Fruit fly (Drosophila melanogaster) whole organism, prepupa: ENCODE data around the gene Takl2.
A peak's percentile ranks its signal among the peaks of the same experiment; 100 is the strongest.

Source experiments
- Blimp-1 ChIP-seq: fragments of 200-800 bp; sonication (Bioruptor generic); optimal IDR thresholded peaks from 3 replicates; lab custom pipeline; 2017; ENCODE audit warnings: missing biosample characterization, missing genetic modification characterization, mild to moderate bottlenecking, moderate library complexity, missing genetic modification reagents
- CG11294 ChIP-seq: fragments of 200-800 bp; sonication (Bioruptor generic); IDR thresholded peaks from 2 replicates; pipeline ENCODE4 v1.3.6; 2022; ENCODE audit warnings: missing biosample characterization, missing genetic modification characterization
- CG11762 ChIP-seq: fragments of 200-800 bp; sonication (Bioruptor generic); optimal IDR thresholded peaks from 3 replicates; lab custom pipeline; 2016; ENCODE audit warnings: missing biosample characterization, missing genetic modification characterization; ENCODE audit not compliant: insufficient read depth
- CG11902 ChIP-seq: fragments of 200-800 bp; sonication (Bioruptor generic); optimal IDR thresholded peaks from 3 replicates; lab custom pipeline; 2016; ENCODE audit warnings: missing biosample characterization, missing genetic modification characterization
- CG15336 ChIP-seq: fragments of 200-800 bp; sonication (Bioruptor generic); IDR thresholded peaks from 2 replicates; pipeline ENCODE4 v1.3.6; 2022; ENCODE audit warnings: missing biosample characterization, missing genetic modification characterization
- CG16779 ChIP-seq: fragments of 200-800 bp; sonication (Bioruptor generic); optimal IDR thresholded peaks from 3 replicates; lab custom pipeline; 2017; ENCODE audit warnings: missing biosample characterization, mild to moderate bottlenecking, missing genetic modification characterization
- CG3032 ChIP-seq: fragments of 200-800 bp; optimal IDR thresholded peaks from 2 replicates; lab custom pipeline; 2019; ENCODE audit warnings: missing biosample characterization, mild to moderate bottlenecking, missing genetic modification characterization, moderate library complexity
- CG31627 ChIP-seq: fragments of 200-800 bp; sonication (Bioruptor generic); optimal IDR thresholded peaks from 3 replicates; lab custom pipeline; 2016; ENCODE audit warnings: missing biosample characterization, missing genetic modification characterization
- CG34406 ChIP-seq: fragments of 200-800 bp; sonication (Bioruptor generic); optimal IDR thresholded peaks from 3 replicates; lab custom pipeline; 2016; ENCODE audit warnings: missing biosample characterization, missing genetic modification characterization
- CG6163 ChIP-seq: fragments of 200-800 bp; sonication (Bioruptor generic); IDR thresholded peaks from 3 replicates; pipeline ENCODE4 v1.3.6; 2022; ENCODE audit warnings: missing biosample characterization, missing genetic modification characterization
- CG6276 ChIP-seq: fragments of 200-800 bp; sonication (Bioruptor generic); optimal IDR thresholded peaks from 2 replicates; lab custom pipeline; 2017; ENCODE audit warnings: missing biosample characterization, mild to moderate bottlenecking, missing genetic modification characterization
- CG6808 ChIP-seq: fragments of 200-800 bp; sonication (Bioruptor generic); optimal IDR thresholded peaks from 3 replicates; lab custom pipeline; 2017; ENCODE audit warnings: missing biosample characterization, missing genetic modification characterization, mild to moderate bottlenecking, moderate library complexity, missing genetic modification reagents
- CG7368 ChIP-seq: fragments of 200-800 bp; sonication (Bioruptor generic); optimal IDR thresholded peaks from 3 replicates; lab custom pipeline; 2016; ENCODE audit warnings: missing biosample characterization, missing genetic modification characterization
- CG8119 ChIP-seq: fragments of 200-800 bp; sonication (Bioruptor generic); IDR thresholded peaks from 3 replicates; pipeline ENCODE4 v1.3.6; 2022; ENCODE audit warnings: missing biosample characterization, missing genetic modification characterization
- CG8632 ChIP-seq: fragments of 200-800 bp; sonication (Bioruptor generic); optimal IDR thresholded peaks from 3 replicates; lab custom pipeline; 2016; ENCODE audit warnings: missing biosample characterization, missing genetic modification characterization
- CG9139 ChIP-seq: fragments of 200-800 bp; sonication (Bioruptor generic); optimal IDR thresholded peaks from 3 replicates; lab custom pipeline; 2017; ENCODE audit warnings: missing biosample characterization, mild to moderate bottlenecking, missing genetic modification characterization
- Eip75B ChIP-seq: fragments of 200-800 bp; sonication (Bioruptor generic); optimal IDR thresholded peaks from 3 replicates; lab custom pipeline; 2016; ENCODE audit warnings: missing biosample characterization, missing genetic modification characterization
- Eip78C ChIP-seq: fragments of 200-800 bp; sonication (Bioruptor generic); peaks from one replicate; lab custom pipeline; 2016; ENCODE audit warnings: missing biosample characterization, missing genetic modification characterization
- Eip93F ChIP-seq: fragments of 200-800 bp; sonication (Bioruptor generic); optimal IDR thresholded peaks from 2 replicates; lab custom pipeline; 2016; ENCODE audit warnings: missing biosample characterization, mild to moderate bottlenecking, missing genetic modification characterization
- Ets96B ChIP-seq: fragments of 200-800 bp; optimal IDR thresholded peaks from 2 replicates; lab custom pipeline; 2019; ENCODE audit warnings: missing biosample characterization, mild to moderate bottlenecking, missing genetic modification characterization, moderate library complexity
- Gug ChIP-seq: fragments of 200-800 bp; sonication (Bioruptor generic); IDR thresholded peaks from 2 replicates; pipeline ENCODE4 v1.3.6; 2022; ENCODE audit warnings: missing biosample characterization, missing genetic modification characterization
- Hr4 ChIP-seq: fragments of 200-800 bp; sonication (Bioruptor generic); optimal IDR thresholded peaks from 3 replicates; lab custom pipeline; 2016; ENCODE audit warnings: missing biosample characterization, missing genetic modification characterization
- Lpt ChIP-seq: fragments of 200-800 bp; sonication (Bioruptor generic); optimal IDR thresholded peaks from 3 replicates; lab custom pipeline; 2016; ENCODE audit warnings: missing biosample characterization, missing genetic modification characterization
- OdsH ChIP-seq: fragments of 200-800 bp; sonication (Bioruptor generic); optimal IDR thresholded peaks from 3 replicates; lab custom pipeline; 2016; ENCODE audit warnings: missing biosample characterization, missing genetic modification characterization
- Sox102F ChIP-seq: fragments of 200-800 bp; sonication (Bioruptor generic); optimal IDR thresholded peaks from 2 replicates; lab custom pipeline; 2016; ENCODE audit warnings: missing biosample characterization, mild to moderate bottlenecking, missing genetic modification characterization
- Sox14 ChIP-seq: fragments of 200-800 bp; sonication (Bioruptor generic); optimal IDR thresholded peaks from 3 replicates; lab custom pipeline; 2016; ENCODE audit warnings: missing biosample characterization, missing genetic modification characterization
- Sox15 ChIP-seq: fragments of 200-800 bp; sonication (Bioruptor generic); optimal IDR thresholded peaks from 3 replicates; lab custom pipeline; 2016; ENCODE audit warnings: missing biosample characterization, missing genetic modification characterization
- acj6 ChIP-seq: fragments of 200-800 bp; sonication (Bioruptor generic); optimal IDR thresholded peaks from 3 replicates; lab custom pipeline; 2016; ENCODE audit warnings: missing biosample characterization, missing genetic modification characterization
- dac ChIP-seq: fragments of 200-800 bp; sonication (Bioruptor generic); optimal IDR thresholded peaks from 2 replicates; lab custom pipeline; 2017; ENCODE audit warnings: missing biosample characterization, mild to moderate bottlenecking, missing genetic modification characterization
- dsx ChIP-seq: fragments of 200-800 bp; optimal IDR thresholded peaks from 3 replicates; lab custom pipeline; 2019; ENCODE audit warnings: missing biosample characterization, mild to moderate bottlenecking, missing genetic modification characterization, moderate library complexity; ENCODE audit not compliant: poor library complexity, severe bottlenecking
- eg ChIP-seq: fragments of 200-800 bp; sonication (Bioruptor generic); IDR thresholded peaks from 3 replicates; pipeline ENCODE4 v1.3.6; 2022; ENCODE audit warnings: missing biosample characterization, missing genetic modification characterization
- fd59A ChIP-seq: fragments of 200-800 bp; sonication (Bioruptor generic); optimal IDR thresholded peaks from 2 replicates; lab custom pipeline; 2017; ENCODE audit warnings: missing biosample characterization, mild to moderate bottlenecking, missing genetic modification characterization, missing genetic modification reagents
- fd85E ChIP-seq: fragments of 200-800 bp; sonication (Bioruptor generic); optimal IDR thresholded peaks from 3 replicates; lab custom pipeline; 2016; ENCODE audit warnings: missing biosample characterization, missing genetic modification characterization
- fkh ChIP-seq: fragments of 200-800 bp; sonication (Bioruptor generic); optimal IDR thresholded peaks from 3 replicates; lab custom pipeline; 2017; ENCODE audit warnings: missing biosample characterization, mild to moderate bottlenecking, missing genetic modification characterization, moderate library complexity
- lz ChIP-seq: fragments of 200-800 bp; sonication (Bioruptor generic); optimal IDR thresholded peaks from 3 replicates; lab custom pipeline; 2016; ENCODE audit warnings: missing biosample characterization, missing genetic modification characterization
- pdm3 ChIP-seq: fragments of 200-800 bp; sonication (Bioruptor generic); optimal IDR thresholded peaks from 3 replicates; lab custom pipeline; 2016; ENCODE audit warnings: missing biosample characterization, missing genetic modification characterization
- spab ChIP-seq: fragments of 200-800 bp; sonication (Bioruptor generic); optimal IDR thresholded peaks from 2 replicates; lab custom pipeline; 2017; ENCODE audit warnings: missing biosample characterization, mild to moderate bottlenecking, missing genetic modification characterization, missing genetic modification reagents
- ss ChIP-seq, 2 experiments: fragments of 200-800 bp; sonication (Bioruptor generic); optimal IDR thresholded peaks; 2 replicates in 1 of 2; 3 replicates in 1 of 2; lab custom pipeline; 2017 to 2018; ENCODE audit warnings: mild to moderate bottlenecking in 2 of 2, missing biosample characterization in 2 of 2, missing genetic modification characterization in 2 of 2, moderate library complexity in 1 of 2
- svp ChIP-seq: fragments of 200-800 bp; sonication (Bioruptor generic); peaks from one replicate; lab custom pipeline; 2016; ENCODE audit warnings: missing biosample characterization, missing genetic modification characterization
- topi ChIP-seq: fragments of 200-800 bp; sonication (Bioruptor generic); optimal IDR thresholded peaks from 3 replicates; lab custom pipeline; 2016; ENCODE audit warnings: missing biosample characterization, missing genetic modification characterization

Takl2 gene

DNA sequence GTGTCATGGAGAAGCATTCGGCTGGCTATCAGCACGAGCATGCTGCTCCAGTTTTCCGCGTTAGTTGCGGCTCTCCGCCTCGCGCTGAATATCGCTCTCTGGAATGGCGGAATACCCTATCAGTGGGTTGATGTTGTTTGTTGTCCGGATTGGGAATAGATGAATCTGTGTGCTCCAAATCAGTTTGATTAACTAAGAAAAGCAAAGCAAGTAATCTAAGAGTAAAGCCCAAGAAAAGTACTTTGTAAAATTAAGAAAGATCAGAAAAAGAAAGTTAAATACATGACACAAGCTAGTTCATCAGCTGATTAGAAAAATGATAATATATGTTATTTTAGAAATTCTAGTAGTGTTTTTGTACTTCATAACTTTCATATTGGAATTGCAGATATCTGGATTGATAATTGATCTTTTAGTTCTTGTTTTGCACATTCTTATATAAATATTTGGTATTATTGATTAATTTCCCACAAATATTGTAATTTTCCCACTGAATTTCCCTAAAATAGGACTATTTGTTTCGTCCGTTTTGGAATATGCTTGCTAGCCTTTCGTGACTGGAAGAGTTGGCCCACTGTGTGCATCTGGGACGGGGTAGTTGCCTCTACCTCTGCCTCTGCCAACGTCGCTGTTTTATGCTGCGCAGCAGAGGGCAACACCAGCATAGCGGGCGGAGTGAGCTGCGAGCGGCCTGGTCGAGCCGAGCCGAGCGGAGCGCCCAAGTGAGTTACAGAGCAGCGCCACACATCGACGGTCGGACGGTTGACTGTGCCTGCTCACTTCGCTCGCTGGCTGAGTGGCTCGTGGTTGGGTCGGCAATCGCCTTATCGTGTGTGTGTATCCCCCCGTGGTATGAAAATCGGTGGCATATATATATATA is 20.5 kb upstream of the Takl2 start (continued):
- TF ChIP-seq CG3032 (tag; lab: Kevin White, UChicago) (no peak), svp (GFP tag; lab: Kevin White, UChicago) (peak; percentile 68), CG6276 (GFP tag; lab: Kevin White, UChicago) (peak; percentile 55), Eip75B (peak; percentile 16), Gug (0 out of 2 replicates have a peak, but pooled peaks have one; percentile 22), CG11294 (GFP tag; lab: Robert Waterston, UW) (peak; percentile 13; the same call in 1 of the 2 replicates), OdsH (GFP tag; lab: Kevin White, UChicago) (peak; percentile 28), dac (GFP tag; lab: Kevin White, UChicago) (peak; percentile 10), CG7368 (GFP tag; lab: Kevin White, UChicago) (no peak)
- TF ChIP-seq, all 60 proteins: peak for 19

DNA sequence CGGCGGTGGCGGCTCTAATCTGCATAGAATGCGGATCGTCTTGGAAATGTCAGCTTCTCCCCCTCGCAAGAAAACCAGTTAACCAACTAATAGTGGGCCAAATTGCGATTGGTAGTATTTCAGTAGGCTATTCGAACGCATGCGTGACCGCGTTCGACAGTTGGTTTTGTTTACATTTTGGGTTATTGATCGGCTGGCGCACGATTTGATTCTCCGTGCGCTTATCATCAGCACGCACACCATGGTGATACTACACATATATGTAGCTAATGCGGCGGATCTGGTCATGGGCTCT is 19.9 kb upstream of the Takl2 start:
- TF ChIP-seq fkh (GFP tag; lab: Kevin White, UChicago) (peak; percentile 71), ss (GFP tag; optimal IDR thresholded peaks at IDR 0.05; lab: Kevin White, UChicago) (peak in 1 of 2 experiments; percentile 38), Hr4 (GFP tag; lab: Kevin White, UChicago) (no peak)

DNA sequence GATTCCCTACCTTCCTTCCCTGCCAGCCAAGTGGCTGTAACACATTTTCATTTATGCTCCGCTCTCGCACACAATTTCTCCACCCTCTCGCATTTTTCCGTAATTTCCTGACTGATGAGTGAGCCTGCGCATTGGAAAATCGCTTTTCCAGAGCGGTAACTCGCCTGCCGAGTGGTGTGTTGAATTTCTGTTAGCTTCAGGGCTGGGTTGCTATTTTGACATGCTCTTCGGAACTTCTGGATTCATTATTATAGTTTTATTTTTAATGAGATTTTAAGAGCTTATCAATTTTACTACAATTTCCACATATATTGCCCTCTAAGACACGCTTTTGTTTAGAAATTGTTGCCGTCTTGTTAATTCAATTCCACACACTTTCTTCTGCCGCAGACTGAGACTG is 19.3 kb upstream of the Takl2 start:
- no peak for TF ChIP-seq CG9139
- peak; percentile 21 for TF ChIP-seq Eip78C (GFP tag; lab: Kevin White, UChicago)
- TF ChIP-seq acj6 (GFP tag; lab: Kevin White, UChicago), result no peak
- TF ChIP-seq eg (GFP tag; lab: Robert Waterston, UW), result 0 out of 3 replicates have a peak, but pooled peaks have one; percentile 12
- TF ChIP-seq svp (GFP tag; lab: Kevin White, UChicago), result peak; percentile 35
- TF ChIP-seq Blimp-1 (GFP tag; lab: Kevin White, UChicago), result no peak
- TF ChIP-seq pdm3 (GFP tag; lab: Kevin White, UChicago), result no peak
- no peak for TF ChIP-seq CG16779 (tag; lab: Kevin White, UChicago)
- TF ChIP-seq CG11762 (GFP tag; lab: Kevin White, UChicago), result no peak
- TF ChIP-seq Lpt (GFP tag; lab: Kevin White, UChicago), result no peak

DNA sequence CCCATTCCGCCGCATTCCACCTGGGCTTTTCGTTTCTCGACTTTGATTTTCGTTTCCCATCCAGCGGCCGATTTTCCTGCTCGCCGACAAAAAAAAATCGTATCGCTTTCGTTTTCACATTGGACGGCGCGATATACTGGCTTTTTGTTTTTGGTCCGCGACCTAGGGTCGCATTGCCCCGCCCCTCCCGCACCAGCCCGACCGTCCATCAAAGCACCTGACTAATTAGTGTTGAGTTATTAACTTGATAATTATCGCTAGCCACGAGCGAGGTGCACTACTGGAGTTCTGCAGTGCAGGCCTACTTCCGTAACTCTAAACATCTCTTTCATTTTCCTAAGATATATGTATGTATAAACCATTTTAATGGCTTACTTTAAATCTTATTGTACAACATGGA is 18.0 kb upstream of the Takl2 start:
- TF ChIP-seq CG8119 (GFP tag; lab: Robert Waterston, UW), result no peak
- peak; percentile 69 for TF ChIP-seq svp (GFP tag; lab: Kevin White, UChicago)
- no peak for TF ChIP-seq fd59A
- TF ChIP-seq, all 60 proteins: peak for 1

DNA sequence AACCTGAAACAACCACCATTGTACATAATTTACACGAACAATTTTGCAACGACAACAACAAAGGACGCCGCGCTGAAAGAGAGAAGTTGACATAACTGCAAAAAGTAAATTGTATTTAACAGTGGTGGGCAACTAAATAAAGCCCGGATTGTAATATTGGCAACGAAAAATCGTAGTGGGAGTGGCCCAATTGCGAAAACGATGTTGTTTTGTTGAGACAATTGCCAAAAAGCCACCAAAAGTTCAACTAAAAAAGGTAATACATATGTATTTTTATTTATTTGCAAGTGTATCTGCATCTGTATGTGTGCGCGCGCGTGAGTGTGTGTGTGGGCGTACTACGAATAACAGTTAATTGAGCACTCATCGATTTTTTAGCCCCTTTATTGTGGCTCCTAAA is 17.5 kb upstream of the Takl2 start:
- TF ChIP-seq spab (no peak), CG11762 (GFP tag; lab: Kevin White, UChicago) (peak; percentile 42), Ets96B (tag; lab: Kevin White, UChicago) (peak; percentile 18), CG11294 (GFP tag; lab: Robert Waterston, UW) (no peak), Sox14 (GFP tag; lab: Kevin White, UChicago) (peak; percentile 17), CG7368 (GFP tag; lab: Kevin White, UChicago) (peak; percentile 42), Eip75B (no peak), CG6808 (GFP tag; lab: Kevin White, UChicago) (no peak), Hr4 (GFP tag; lab: Kevin White, UChicago) (peak; percentile 64), CG6163 (GFP tag; lab: Robert Waterston, UW) (peak; percentile 57), lz (peak; percentile 25), Sox102F (GFP tag; lab: Kevin White, UChicago) (peak; percentile 26), Sox15 (GFP tag; lab: Kevin White, UChicago) (no peak), CG8632 (GFP tag; lab: Kevin White, UChicago) (no peak), dsx (GFP tag; lab: Kevin White, UChicago) (no peak), topi (peak; percentile 9), CG31627 (GFP tag; lab: Kevin White, UChicago) (peak; percentile 24), fd85E (no peak), CG11902 (GFP tag; lab: Kevin White, UChicago) (no peak), Eip93F (GFP tag; lab: Kevin White, UChicago) (no peak), eg (GFP tag; lab: Robert Waterston, UW) (peak; percentile 62; the same call in 2 of the 3 replicates), svp (GFP tag; lab: Kevin White, UChicago) (peak; percentile 65), CG15336 (peak; percentile 64; the same call in 1 of the 2 replicates), fd59A (no peak), CG16779 (tag; lab: Kevin White, UChicago) (no peak), CG9139 (no peak), acj6 (GFP tag; lab: Kevin White, UChicago) (peak; percentile 40), CG34406 (GFP tag; lab: Kevin White, UChicago) (peak; percentile 2), Blimp-1 (GFP tag; lab: Kevin White, UChicago) (no peak), fkh (GFP tag; lab: Kevin White, UChicago) (peak; percentile 9)
